Fruit fly (Drosophila melanogaster) whole organism, larva: Measurements from ENCODE around the gene CG7024.

Source experiments
- noc ChIP-seq: fragments of 200-800 bp; sonication (Bioruptor generic); optimal IDR thresholded peaks from 3 replicates; lab custom pipeline; 2019; ENCODE audit warnings: missing biosample characterization, mild to moderate bottlenecking, missing genetic modification characterization, moderate library complexity

CG7024 gene

dm6 chrX:4687778-4688399 is 17.2 kb upstream of the CG7024 start, which contains the start of gene ctp:
Gene ctp, plus strand, starts transcription at chrX:4687800.
- TF ChIP-seq noc (tag; lab: Kevin White, UChicago) = peak; percentile 43

- no peak for TF ChIP-seq noc (tag; lab: Kevin White, UChicago)
Measured at dm6 chrX:4690767-4691166, 14.3 kb upstream of the CG7024 start.

- no peak for TF ChIP-seq noc (tag; lab: Kevin White, UChicago)
Measured at dm6 chrX:4691226-4691625, 13.9 kb upstream of the CG7024 start.

DNA sequence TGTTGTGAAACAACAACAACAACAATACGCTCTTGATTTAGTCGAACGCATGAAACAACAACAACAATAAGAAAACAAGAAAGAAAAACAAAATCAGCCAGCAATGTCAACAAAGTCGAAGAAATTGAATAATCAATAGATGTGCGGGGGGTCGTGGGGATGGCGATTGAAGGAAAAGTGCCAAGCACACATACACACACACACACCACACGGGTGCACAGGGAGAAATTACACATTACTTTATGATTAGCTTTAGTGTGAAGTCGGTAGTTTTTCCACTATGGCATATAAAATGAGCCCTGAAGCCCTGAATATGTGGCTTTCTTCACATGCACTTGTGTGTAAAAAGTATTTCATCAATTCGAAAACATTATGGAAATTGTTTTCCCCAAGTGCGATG is 12.1 kb upstream of the CG7024 start:
- no peak for TF ChIP-seq noc (tag; lab: Kevin White, UChicago)

dm6 chrX:4694104-4694503 is 11.0 kb upstream of the CG7024 start:
- TF ChIP-seq noc (tag; lab: Kevin White, UChicago) = no peak

- no peak for TF ChIP-seq noc (tag; lab: Kevin White, UChicago)
Measured at dm6 chrX:4699370-4699769, 5.7 kb upstream of the CG7024 start.

dm6 chrX:4699775-4700174 is 5.3 kb upstream of the CG7024 start:
- TF ChIP-seq noc (tag; lab: Kevin White, UChicago) = no peak

DNA sequence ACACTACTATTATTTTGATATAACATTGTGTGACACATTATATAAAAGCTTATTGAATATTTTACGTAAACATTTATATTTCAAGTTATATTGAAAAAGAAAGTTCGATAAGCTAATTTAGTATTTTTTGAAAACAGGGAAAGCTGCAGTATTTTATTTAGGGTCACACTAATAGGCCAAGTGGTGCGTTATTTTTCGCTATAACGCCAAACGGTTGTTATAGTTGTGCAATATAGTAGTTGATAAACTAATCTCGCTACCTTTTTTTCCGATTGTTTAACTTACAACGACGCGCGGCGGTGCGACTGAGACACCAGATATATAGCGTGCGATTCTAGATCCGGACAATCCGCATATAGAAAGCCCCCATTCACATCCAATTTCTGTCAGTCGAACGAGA is 3.0 kb upstream of the CG7024 start, which contains the start of gene Pdha:
Gene Pdha, plus strand, starts transcription at position 167 of the 400 bp plus-strand sequence.
- no peak for TF ChIP-seq noc (tag; lab: Kevin White, UChicago)

DNA sequence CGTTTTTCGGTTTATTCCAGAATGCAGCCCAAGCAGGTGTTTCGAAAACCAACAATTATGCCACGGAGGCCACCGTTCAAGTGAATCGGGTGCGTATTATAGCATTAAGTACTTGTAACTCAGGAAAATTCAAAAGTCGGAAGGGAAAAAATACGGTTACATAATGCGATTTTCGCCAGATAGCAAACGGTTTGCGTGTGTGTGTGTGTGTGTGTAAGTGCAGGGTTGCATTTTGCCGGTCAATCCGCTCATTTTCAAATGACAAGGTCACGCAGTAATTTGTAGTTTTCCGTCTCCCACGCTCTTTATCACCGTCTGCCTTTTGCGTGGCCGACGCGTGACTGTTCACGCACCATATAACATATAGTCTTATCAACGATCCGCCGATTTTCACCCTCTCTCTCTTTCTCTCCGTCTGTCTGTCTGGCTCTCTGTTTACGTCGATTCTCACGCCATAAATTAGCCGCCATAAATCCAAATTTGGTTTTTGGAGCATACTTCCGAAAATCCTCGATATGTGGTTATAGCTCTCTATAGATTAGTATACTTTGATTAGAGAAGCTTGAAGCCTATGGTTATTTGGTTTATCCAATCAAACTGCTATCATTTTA is 2.2 kb upstream of the CG7024 start:
- peak; percentile 40 for TF ChIP-seq noc (tag; lab: Kevin White, UChicago)

- TF ChIP-seq noc (tag; lab: Kevin White, UChicago) = no peak
Measured at dm6 chrX:4707237-4708066, 2.3 kb downstream of the CG7024 start, which contains the start of gene Proc-R. Gene Proc-R, plus strand, starts transcription at chrX:4707916.
